Fruit fly (Drosophila melanogaster): ENCODE measurements around the gene CG6462.
A peak's percentile ranks its signal among the peaks of the same experiment; 100 is the strongest.

The CG6462 gene

DNA sequence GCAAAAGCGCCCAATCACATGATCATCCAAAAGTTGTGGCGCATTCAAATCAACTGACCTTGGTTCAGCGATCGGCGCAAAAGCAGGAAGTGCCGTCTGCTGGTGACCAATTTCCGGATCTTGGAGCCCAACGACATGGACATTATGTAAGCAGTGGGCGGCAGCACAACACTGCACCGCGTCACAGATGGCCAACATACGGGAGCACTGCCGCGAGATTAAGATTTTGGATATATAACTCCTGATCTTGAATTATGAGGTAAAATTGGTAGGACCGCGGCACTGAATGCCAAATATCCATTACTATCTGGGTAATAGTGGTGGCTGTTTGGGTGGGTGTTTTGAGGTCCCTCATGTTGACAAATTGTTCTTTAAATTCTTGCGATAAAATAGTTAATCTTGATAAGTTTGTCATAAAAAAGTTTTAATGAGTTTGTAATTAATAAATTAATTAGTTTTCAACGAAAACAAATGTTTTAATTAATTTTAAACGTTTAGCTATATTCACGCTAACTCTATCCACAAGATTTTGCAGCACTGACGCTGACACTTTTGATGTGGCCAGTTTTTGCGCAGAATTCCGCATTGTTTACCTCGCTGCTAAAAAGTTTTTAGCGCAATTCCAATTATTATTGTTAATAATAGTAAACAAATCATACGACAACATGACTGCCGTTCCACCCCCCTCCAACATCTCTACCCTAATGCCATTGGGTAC is 38.2 kb downstream of the CG6462 start, which contains the start of the genes CG13295 and CG6610 (continued):
- TF ChIP-seq CG1832 (GFP tag; optimal IDR thresholded peaks at IDR 0.05) (no peak), B-H1 (GFP tag; IDR thresholded peaks at IDR 0.05) (no peak; the same call in 2 of the 3 replicates), kay (GFP tag; optimal IDR thresholded peaks at IDR 0.05) (no peak), cas (GFP tag; IDR thresholded peaks at IDR 0.05) (no peak), CG1602 (GFP tag; optimal IDR thresholded peaks at IDR 0.05) (peak; percentile 40), amos (GFP tag; IDR thresholded peaks at IDR 0.05; ENCODE audit: partially characterized antibody) (0 out of 2 replicates have a peak, but pooled peaks have one; percentile 23), CG16863 (GFP tag; optimal IDR thresholded peaks at IDR 0.05) (no peak), wor (GFP tag; IDR thresholded peaks at IDR 0.05) (no peak), CG6175 (GFP tag; IDR thresholded peaks at IDR 0.05) (no peak), HHEX (GFP tag; optimal IDR thresholded peaks at IDR 0.05) (no peak), lilli (GFP tag; optimal IDR thresholded peaks at IDR 0.05) (peak; percentile 71), ewg (GFP tag; optimal IDR thresholded peaks at IDR 0.05) (peak; percentile 48), D19A (tag; optimal IDR thresholded peaks at IDR 0.05) (peak; percentile 42), ac (GFP tag; optimal IDR thresholded peaks at IDR 0.05) (no peak), CG16815 (GFP tag; optimal IDR thresholded peaks at IDR 0.05) (peak; percentile 42), kni (GFP tag; optimal IDR thresholded peaks at IDR 0.05) (no peak), eve (GFP tag; optimal IDR thresholded peaks at IDR 0.05) (no peak), crol (GFP tag; IDR thresholded peaks at IDR 0.05) (no peak), CG2129 (GFP tag; IDR thresholded peaks at IDR 0.05; ENCODE audit: partially characterized antibody) (no peak), CG15479 (GFP tag; optimal IDR thresholded peaks at IDR 0.05) (no peak), sim (GFP tag; IDR thresholded peaks at IDR 0.05) (no peak), Stat92E (GFP tag; optimal IDR thresholded peaks at IDR 0.05) (peak in 1 of 3 experiments; percentile 25), dmrt11E (tag; optimal IDR thresholded peaks at IDR 0.05) (peak; percentile 64), tx (GFP tag; optimal IDR thresholded peaks at IDR 0.05) (peak; percentile 18), CG4404 (GFP tag; IDR thresholded peaks at IDR 0.05) (peak; percentile 42; the same call in 1 of the 2 replicates), Antp (GFP tag; optimal IDR thresholded peaks at IDR 0.05) (peak; percentile 21), Atf6 (GFP tag; IDR thresholded peaks at IDR 0.05) (peak; percentile 35; the same call in 1 of the 2 replicates), CG4328 (GFP tag; optimal IDR thresholded peaks at IDR 0.05) (peak; percentile 61), sisA (GFP tag; IDR thresholded peaks at IDR 0.05) (peak; percentile 46; the same call in 1 of the 2 replicates), chif (GFP tag; optimal IDR thresholded peaks at IDR 0.05) (peak in 1 of 2 experiments; percentile 37), Dip3 (GFP tag; optimal IDR thresholded peaks at IDR 0.05) (peak; percentile 45), Gsc (GFP tag; IDR thresholded peaks at IDR 0.05) (no peak), CG10366 (GFP tag; IDR thresholded peaks at IDR 0.05) (peak; percentile 11; the same call in 1 of the 2 replicates), Chrac-16 (GFP tag; optimal IDR thresholded peaks at IDR 0.05) (peak; percentile 47), ranshi (GFP tag; IDR thresholded peaks at IDR 0.05) (peak; percentile 33; the same call in 1 of the 2 replicates), Tbp (GFP tag; optimal IDR thresholded peaks at IDR 0.05) (no peak), CG15269 (tag; optimal IDR thresholded peaks at IDR 0.05) (peak; percentile 69), sima (GFP tag; optimal IDR thresholded peaks at IDR 0.05) (no peak), CG12104 (GFP tag; optimal IDR thresholded peaks at IDR 0.05) (no peak), jumu (GFP tag; optimal IDR thresholded peaks at IDR 0.05) (peak; percentile 32), Hmx (GFP tag; optimal IDR thresholded peaks at IDR 0.05) (peak; percentile 24), CG11247 (GFP tag; IDR thresholded peaks at IDR 0.05) (0 out of 2 replicates have a peak, but pooled peaks have one; percentile 5), ken (GFP tag; IDR thresholded peaks at IDR 0.05) (peak; percentile 19; the same call in 1 of the 3 replicates), CG9797 (GFP tag; optimal IDR thresholded peaks at IDR 0.05) (peak; percentile 68), CG8281 (tag; optimal IDR thresholded peaks at IDR 0.05) (no peak), Doc3 (GFP tag; IDR thresholded peaks at IDR 0.05; ENCODE audit: partially characterized antibody) (no peak), CG7928 (GFP tag; optimal IDR thresholded peaks at IDR 0.05) (no peak), zfh2 (GFP tag; optimal IDR thresholded peaks at IDR 0.05) (peak; percentile 64), luna (GFP tag; optimal IDR thresholded peaks at IDR 0.05) (no peak)
